Worm (Caenorhabditis elegans) whole organism, mixed stage, embryonic: ENCODE results near the gene syx-16.

Experiments used
- ces-1 ChIP-seq: fragments of 150-350 bp; optimal IDR thresholded peaks from 2 replicates; lab custom pipeline; 2014; ENCODE audit warnings: missing biosample characterization, missing genetic modification reagents, missing genetic modification characterization
- lin-32 ChIP-seq: fragments of 200-800 bp; sonication (Bioruptor generic); optimal IDR thresholded peaks from 2 replicates; lab custom pipeline; 2018; ENCODE audit warnings: mild to moderate bottlenecking, missing genetic modification characterization, missing compliant biosample characterization
- mab-5 ChIP-seq: fragments of 150-350 bp; optimal IDR thresholded peaks from 2 replicates; lab custom pipeline; 2014; ENCODE audit warnings: missing biosample characterization, missing genetic modification characterization
- nhr-12 ChIP-seq: fragments of 150-350 bp; optimal IDR thresholded peaks from 2 replicates; lab custom pipeline; 2014; ENCODE audit warnings: missing biosample characterization, missing genetic modification characterization
- nhr-237 ChIP-seq: fragments of 150-350 bp; optimal IDR thresholded peaks from 2 replicates; lab custom pipeline; 2014; ENCODE audit warnings: missing biosample characterization, missing genetic modification characterization
- nhr-76 ChIP-seq: sonication (generic microtip); optimal IDR thresholded peaks from 2 replicates; lab custom pipeline; 2017; ENCODE audit warnings: missing biosample characterization, missing genetic modification characterization
- pha-4 ChIP-seq: fragments of 150-350 bp; optimal IDR thresholded peaks from 2 replicates; lab custom pipeline; 2018; ENCODE audit warnings: missing biosample characterization, missing genetic modification reagents, missing genetic modification characterization
- snpc-4 ChIP-seq: fragments of 150-350 bp; optimal IDR thresholded peaks from 2 replicates; lab custom pipeline; 2014; ENCODE audit warnings: missing biosample characterization, missing genetic modification characterization
- sptf-1 ChIP-seq: sonication (generic microtip); optimal IDR thresholded peaks from 2 replicates; lab custom pipeline; 2017; ENCODE audit warnings: mild to moderate bottlenecking, missing genetic modification characterization, moderate library complexity, missing compliant biosample characterization
- unc-39 ChIP-seq: fragments of 150-350 bp; optimal IDR thresholded peaks from 2 replicates; lab custom pipeline; 2014; ENCODE audit warnings: missing biosample characterization, missing genetic modification characterization
- ztf-11 ChIP-seq: fragments of 150-350 bp; optimal IDR thresholded peaks from 2 replicates; lab custom pipeline; 2014; ENCODE audit warnings: missing biosample characterization, missing genetic modification characterization

- TF ChIP-seq snpc-4 (tag; lab: Kevin White, UChicago) (no peak), sptf-1 (tag; lab: Kevin White, UChicago) (no peak), nhr-237 (tag; lab: Kevin White, UChicago) (no peak), lin-32 (GFP tag; lab: Kevin White, UChicago) (no peak), unc-39 (no peak), ces-1 (GFP tag; lab: Kevin White, UChicago) (peak; percentile 73), mab-5 (tag; lab: Kevin White, UChicago) (no peak), pha-4 (tag; lab: Kevin White, UChicago) (no peak), ztf-11 (no peak), nhr-76 (tag; lab: Kevin White, UChicago) (no peak), nhr-12 (no peak)
Measured at ce11 chrIII:5162820-5163631, 45.9 kb downstream of the syx-16 start, which contains the start of gene gars-1.
